Fruit fly (Drosophila melanogaster) whole organism, embryonic: ENCODE data around the gene Cyp4ac1.

Source experiments
- Atf6 ChIP-seq: fragments of 200-800 bp; sonication (Bioruptor generic); IDR thresholded peaks from 2 replicates; pipeline ENCODE4 v1.3.6; 2022; ENCODE audit warnings: missing biosample characterization, missing genetic modification characterization
- CG17361 ChIP-seq: fragments of 200-800 bp; sonication (Bioruptor generic); IDR thresholded peaks from 3 replicates; pipeline ENCODE4 v1.3.6; 2022; ENCODE audit warnings: missing biosample characterization, missing genetic modification characterization
- CG30020 ChIP-seq: fragments of 200-800 bp; optimal IDR thresholded peaks from 2 replicates; lab custom pipeline; 2019; ENCODE audit warnings: missing biosample characterization, mild to moderate bottlenecking, missing genetic modification characterization, moderate library complexity
- CG4617 ChIP-seq: fragments of 200-800 bp; sonication (Bioruptor generic); optimal IDR thresholded peaks from 3 replicates; lab custom pipeline; 2016; ENCODE audit warnings: missing biosample characterization, missing genetic modification characterization, borderline replicate concordance

DNA sequence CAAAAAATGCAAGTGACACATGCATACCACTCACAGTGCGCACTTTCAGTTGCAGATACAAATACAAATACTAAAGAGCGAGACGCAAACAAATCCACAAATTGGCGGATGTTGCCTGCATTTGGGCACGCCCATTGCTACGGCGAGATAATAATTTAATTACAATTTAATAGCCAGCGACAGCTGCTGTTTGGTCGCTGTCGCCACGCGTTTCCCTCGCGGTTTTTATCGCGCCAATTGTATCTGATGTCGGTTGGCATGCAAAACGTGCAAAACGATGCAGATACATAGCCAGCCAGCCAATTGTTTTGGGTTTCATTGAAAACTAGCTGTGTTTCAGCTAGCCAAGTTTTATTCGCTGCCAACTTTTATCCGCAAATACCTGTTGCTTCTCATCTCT is 40.5 kb upstream of the Cyp4ac1 start:
- TF ChIP-seq Atf6 = no peak
- TF ChIP-seq CG30020 (tag; lab: Kevin White, UChicago) = no peak
- TF ChIP-seq CG4617 (GFP tag; lab: Kevin White, UChicago) = no peak
- no peak for TF ChIP-seq CG17361 (GFP tag; lab: Robert Waterston, UW)
